Fruit fly (Drosophila melanogaster): ENCODE measurements around the gene CG5828.
A peak's percentile ranks its signal among the peaks of the same experiment; 100 is the strongest.

Gene CG5828

DNA sequence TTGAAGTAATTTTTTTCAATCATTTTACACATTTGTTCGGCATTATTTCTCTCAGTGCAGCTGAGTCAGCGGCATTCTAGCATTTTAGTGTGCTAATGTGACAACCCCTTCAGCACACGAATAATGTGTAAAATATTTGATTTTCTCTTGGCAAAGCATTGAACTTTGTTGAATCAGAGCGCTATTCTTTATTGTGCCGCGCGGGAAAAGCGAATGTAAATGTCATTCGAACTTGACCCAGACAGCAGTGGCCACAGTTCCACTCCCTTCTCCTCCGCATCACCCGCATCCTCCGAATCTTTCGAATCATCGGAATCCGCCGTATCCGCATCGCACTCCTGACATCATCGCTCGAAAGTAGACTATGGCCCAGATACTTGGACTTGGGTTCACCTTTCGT is 10.0 kb downstream of the CG5828 start:
- TF ChIP-seq CG8478 (optimal IDR thresholded peaks at IDR 0.05): no peak
- no peak for TF ChIP-seq EcR (GFP tag; optimal IDR thresholded peaks at IDR 0.05)
- TF ChIP-seq usp (GFP tag; optimal IDR thresholded peaks at IDR 0.05): no peak
- TF ChIP-seq Dll (optimal IDR thresholded peaks at IDR 0.05): no peak
- no peak for TF ChIP-seq psq (optimal IDR thresholded peaks at IDR 0.05)
- no peak for TF ChIP-seq pan (optimal IDR thresholded peaks at IDR 0.05)

DNA sequence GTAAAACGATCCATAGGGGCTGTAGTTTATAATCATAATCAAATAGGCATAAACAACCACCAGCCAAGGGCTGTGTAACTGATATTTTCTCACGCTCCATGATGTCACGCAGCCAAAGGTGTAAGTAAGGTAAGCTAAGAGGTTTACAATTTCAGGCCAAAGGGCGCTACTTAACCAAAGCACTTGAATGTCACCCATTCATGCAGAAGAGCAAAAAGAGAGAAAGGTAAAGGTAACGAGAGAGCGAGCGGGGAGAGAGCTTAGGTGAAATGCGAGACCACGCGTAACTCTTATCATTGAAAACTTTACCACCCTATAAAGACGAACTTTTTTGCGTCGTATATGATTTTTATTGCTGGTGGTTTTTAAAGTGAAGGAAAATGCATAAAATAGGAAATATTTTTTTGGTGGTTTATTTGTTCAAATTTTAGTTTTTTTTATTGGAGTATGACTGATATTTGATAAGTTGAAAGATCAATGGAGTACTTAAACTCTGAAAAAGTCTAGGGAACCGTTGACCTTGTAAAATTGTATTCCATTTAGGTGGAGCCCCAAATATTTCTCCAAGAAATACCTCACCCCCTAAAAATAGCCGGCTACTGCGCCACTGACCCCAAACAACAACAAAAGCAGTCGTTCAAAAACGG is 14.0 kb downstream of the CG5828 start:
- TF ChIP-seq usp (GFP tag; optimal IDR thresholded peaks at IDR 0.05) (no peak), pan (optimal IDR thresholded peaks at IDR 0.05) (peak; percentile 58), CG8478 (optimal IDR thresholded peaks at IDR 0.05) (no peak), psq (optimal IDR thresholded peaks at IDR 0.05) (no peak), Dll (optimal IDR thresholded peaks at IDR 0.05) (no peak), EcR (GFP tag; optimal IDR thresholded peaks at IDR 0.05) (no peak)

- TF ChIP-seq usp (GFP tag; optimal IDR thresholded peaks at IDR 0.05): no peak
- TF ChIP-seq pan (optimal IDR thresholded peaks at IDR 0.05): no peak
- no peak for TF ChIP-seq EcR (GFP tag; optimal IDR thresholded peaks at IDR 0.05)
- no peak for TF ChIP-seq Dll (optimal IDR thresholded peaks at IDR 0.05)
- no peak for TF ChIP-seq psq (optimal IDR thresholded peaks at IDR 0.05)
- no peak for TF ChIP-seq CG8478 (optimal IDR thresholded peaks at IDR 0.05)
These were observed 14.5 kb downstream of the CG5828 start for dm6 chr2L:5108273-5108653.

DNA sequence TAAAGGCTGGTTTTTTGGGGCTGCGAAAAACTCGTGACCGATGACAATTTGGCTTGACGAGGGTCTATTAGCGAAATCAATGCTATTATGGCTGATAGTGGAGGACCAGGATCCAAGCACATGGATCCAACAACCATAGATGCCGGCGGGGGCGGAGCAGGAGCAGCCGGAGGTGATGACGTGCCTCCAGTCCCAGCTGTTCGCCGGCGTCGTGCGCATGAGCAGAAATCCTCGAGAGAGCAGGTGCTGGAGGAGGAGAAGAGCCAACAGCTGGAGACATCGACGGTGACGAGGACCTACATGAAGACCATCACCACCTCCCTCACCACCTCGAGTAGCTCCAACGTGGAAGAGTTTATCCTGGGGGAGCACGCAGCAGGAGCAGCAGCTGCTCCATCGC is 15.3 kb downstream of the CG5828 start:
- TF ChIP-seq usp (GFP tag; optimal IDR thresholded peaks at IDR 0.05): no peak
- TF ChIP-seq CG8478 (optimal IDR thresholded peaks at IDR 0.05): no peak
- TF ChIP-seq psq (optimal IDR thresholded peaks at IDR 0.05): no peak
- TF ChIP-seq EcR (GFP tag; optimal IDR thresholded peaks at IDR 0.05): no peak
- no peak for TF ChIP-seq Dll (optimal IDR thresholded peaks at IDR 0.05)
- TF ChIP-seq pan (optimal IDR thresholded peaks at IDR 0.05): no peak

DNA sequence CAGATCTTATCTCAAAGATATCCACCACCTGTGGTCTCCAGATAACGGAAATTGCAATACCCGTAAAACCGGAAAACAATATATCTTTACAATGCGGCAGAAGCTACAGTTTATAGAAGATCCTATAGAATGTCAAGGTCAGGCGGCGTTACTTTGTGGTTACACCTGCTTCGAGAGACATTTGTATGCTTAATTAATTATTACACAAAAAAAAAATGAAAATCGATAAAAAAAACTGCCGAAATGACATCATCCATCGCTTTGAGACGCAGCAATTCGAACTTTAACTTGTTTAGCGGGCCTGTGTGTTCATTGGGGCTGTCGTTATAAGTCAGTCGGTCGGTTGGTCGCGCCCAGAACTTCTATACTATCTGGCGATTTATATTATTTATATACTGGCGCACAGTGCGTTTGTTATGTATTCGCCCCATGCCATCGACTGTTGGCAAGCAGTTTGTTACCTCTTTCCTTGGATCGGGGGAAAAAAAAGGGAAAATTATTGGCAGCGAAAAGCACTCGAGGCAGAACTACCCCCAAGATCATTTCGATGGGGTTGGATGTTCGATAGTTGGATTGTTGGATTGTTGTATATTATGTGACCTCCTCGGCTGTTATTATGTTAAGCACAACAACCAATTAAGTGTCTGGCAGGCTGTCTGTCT is 17.6 kb downstream of the CG5828 start:
- TF ChIP-seq psq (optimal IDR thresholded peaks at IDR 0.05) (no peak), EcR (GFP tag; optimal IDR thresholded peaks at IDR 0.05) (no peak), pan (optimal IDR thresholded peaks at IDR 0.05) (no peak), CG8478 (optimal IDR thresholded peaks at IDR 0.05) (no peak)

DNA sequence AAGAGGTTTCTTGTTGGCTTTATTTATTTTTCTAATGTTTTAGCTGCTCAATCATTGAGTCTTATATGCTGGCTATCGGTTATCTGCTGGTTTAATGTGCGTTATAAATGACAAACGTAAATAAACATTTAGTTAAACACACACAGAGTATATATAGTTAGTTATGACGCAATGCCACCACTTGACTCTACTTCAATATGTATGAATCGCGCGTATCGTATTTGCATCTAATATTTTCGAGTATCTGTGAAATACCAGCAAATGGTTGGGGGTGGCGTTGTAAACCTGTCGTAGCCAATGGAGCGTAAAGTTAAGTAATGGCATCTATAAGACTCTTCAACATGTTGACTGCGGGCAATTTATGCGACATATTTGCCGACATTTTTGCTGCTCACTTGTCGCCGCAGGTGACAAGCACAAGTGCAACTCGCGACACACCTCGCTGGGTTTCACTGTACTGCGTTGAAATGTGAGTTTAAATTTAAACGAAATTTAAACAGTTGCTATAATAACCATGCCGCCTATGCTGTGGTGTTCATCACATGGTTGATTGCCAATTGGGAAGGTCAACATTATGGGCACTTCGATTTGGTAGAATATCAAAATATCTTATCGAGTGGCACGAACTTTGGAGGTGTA is 19.8 kb downstream of the CG5828 start:
- TF ChIP-seq Dll (optimal IDR thresholded peaks at IDR 0.05) (no peak), pan (optimal IDR thresholded peaks at IDR 0.05) (no peak), psq (optimal IDR thresholded peaks at IDR 0.05) (no peak), EcR (GFP tag; optimal IDR thresholded peaks at IDR 0.05) (no peak), CG8478 (optimal IDR thresholded peaks at IDR 0.05) (no peak)

- TF ChIP-seq psq (optimal IDR thresholded peaks at IDR 0.05) (no peak), Dll (optimal IDR thresholded peaks at IDR 0.05) (no peak), EcR (GFP tag; optimal IDR thresholded peaks at IDR 0.05) (no peak), usp (GFP tag; optimal IDR thresholded peaks at IDR 0.05) (no peak), pan (optimal IDR thresholded peaks at IDR 0.05) (no peak), CG8478 (optimal IDR thresholded peaks at IDR 0.05) (no peak)
These were observed 21.1 kb downstream of the CG5828 start for dm6 chr2L:5114879-5115278.

- no peak for TF ChIP-seq EcR (GFP tag; optimal IDR thresholded peaks at IDR 0.05)
- no peak for TF ChIP-seq psq (optimal IDR thresholded peaks at IDR 0.05)
- TF ChIP-seq pan (optimal IDR thresholded peaks at IDR 0.05): no peak
- TF ChIP-seq Dll (optimal IDR thresholded peaks at IDR 0.05): no peak
- no peak for TF ChIP-seq CG8478 (optimal IDR thresholded peaks at IDR 0.05)
- no peak for TF ChIP-seq usp (GFP tag; optimal IDR thresholded peaks at IDR 0.05)
These were observed 22.7 kb downstream of the CG5828 start for dm6 chr2L:5116489-5116888.

dm6 chr2L:5117054-5117453 is 23.3 kb downstream of the CG5828 start:
- no peak for TF ChIP-seq usp (GFP tag; optimal IDR thresholded peaks at IDR 0.05)
- no peak for TF ChIP-seq CG8478 (optimal IDR thresholded peaks at IDR 0.05)
- TF ChIP-seq psq (optimal IDR thresholded peaks at IDR 0.05): no peak
- TF ChIP-seq Dll (optimal IDR thresholded peaks at IDR 0.05): no peak
- TF ChIP-seq pan (optimal IDR thresholded peaks at IDR 0.05): no peak

DNA sequence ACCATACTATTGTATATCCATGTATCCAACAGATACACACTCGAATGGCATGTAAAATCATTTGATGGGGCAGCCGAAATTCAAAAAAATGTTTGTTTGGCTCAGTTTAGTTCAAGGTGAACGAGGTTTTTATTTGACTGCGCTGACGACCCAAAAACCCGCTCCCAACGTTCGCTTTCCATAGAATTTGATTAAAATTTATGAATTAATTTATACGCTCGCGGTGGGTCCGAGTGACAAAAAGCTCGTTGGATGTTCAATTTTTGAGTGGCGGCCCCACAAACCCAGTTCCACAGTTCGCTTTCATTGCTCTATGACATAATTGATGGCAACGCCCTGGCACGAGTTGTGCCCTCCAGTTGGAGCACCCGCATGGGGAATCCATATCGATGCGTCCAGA is 25.9 kb downstream of the CG5828 start:
- TF ChIP-seq usp (GFP tag; optimal IDR thresholded peaks at IDR 0.05): no peak
- TF ChIP-seq pan (optimal IDR thresholded peaks at IDR 0.05): no peak
- no peak for TF ChIP-seq EcR (GFP tag; optimal IDR thresholded peaks at IDR 0.05)
- TF ChIP-seq Dll (optimal IDR thresholded peaks at IDR 0.05): no peak
- no peak for TF ChIP-seq CG8478 (optimal IDR thresholded peaks at IDR 0.05)
- TF ChIP-seq psq (optimal IDR thresholded peaks at IDR 0.05): no peak
